Fruit fly (Drosophila melanogaster) whole organism, embryonic: ENCODE measurements around the gene CG7781.

ENCODE experiments used
- Abd-B ChIP-seq: fragments of 200-800 bp; sonication (Bioruptor generic); optimal IDR thresholded peaks from 2 replicates; lab custom pipeline; 2018; ENCODE audit warnings: missing biosample characterization, mild to moderate bottlenecking, missing genetic modification characterization, moderate library complexity
- CG10274 ChIP-seq: fragments of 200-800 bp; sonication (Bioruptor generic); optimal IDR thresholded peaks from 3 replicates; lab custom pipeline; 2017; ENCODE audit warnings: missing biosample characterization, mild to moderate bottlenecking, missing genetic modification characterization
- CG10654 ChIP-seq: fragments of 200-800 bp; sonication (Bioruptor generic); optimal IDR thresholded peaks from 2 replicates; lab custom pipeline; 2016; ENCODE audit warnings: missing biosample characterization, missing genetic modification characterization
- CG12391 ChIP-seq: fragments of 200-800 bp; sonication (Bioruptor generic); optimal IDR thresholded peaks from 3 replicates; lab custom pipeline; 2018; ENCODE audit warnings: missing biosample characterization, mild to moderate bottlenecking, missing genetic modification characterization, moderate library complexity
- CG13296 ChIP-seq: fragments of 200-800 bp; sonication (Bioruptor generic); optimal IDR thresholded peaks from 3 replicates; lab custom pipeline; 2018; ENCODE audit warnings: missing biosample characterization, mild to moderate bottlenecking, missing genetic modification characterization
- CG13894 ChIP-seq: fragments of 200-800 bp; sonication (Bioruptor generic); optimal IDR thresholded peaks from 3 replicates; lab custom pipeline; 2018; ENCODE audit warnings: missing biosample characterization, mild to moderate bottlenecking, missing genetic modification characterization, moderate library complexity
- CG15011 ChIP-seq: fragments of 200-800 bp; sonication (Bioruptor generic); optimal IDR thresholded peaks from 3 replicates; lab custom pipeline; 2018; ENCODE audit warnings: missing biosample characterization, mild to moderate bottlenecking, missing genetic modification characterization
- CG1792 ChIP-seq: fragments of 200-800 bp; sonication (Bioruptor generic); optimal IDR thresholded peaks from 2 replicates; lab custom pipeline; 2016; ENCODE audit warnings: missing biosample characterization, missing genetic modification characterization
- CG3407 ChIP-seq: fragments of 200-800 bp; sonication (Bioruptor generic); optimal IDR thresholded peaks from 2 replicates; lab custom pipeline; 2018; ENCODE audit warnings: missing biosample characterization, mild to moderate bottlenecking, missing genetic modification characterization
- CG7963 ChIP-seq: fragments of 200-800 bp; sonication (Bioruptor generic); IDR thresholded peaks from 3 replicates; pipeline ENCODE4 v1.3.6; 2022; ENCODE audit warnings: missing biosample characterization, missing genetic modification characterization; ENCODE audit not compliant: partially characterized antibody
- CG9727 ChIP-seq: fragments of 200-800 bp; sonication (Bioruptor generic); optimal IDR thresholded peaks from 3 replicates; lab custom pipeline; 2017; ENCODE audit warnings: missing biosample characterization, mild to moderate bottlenecking, missing genetic modification characterization
- CHES-1-like ChIP-seq: fragments of 200-800 bp; sonication (Bioruptor generic); optimal IDR thresholded peaks from 2 replicates; lab custom pipeline; 2016; ENCODE audit warnings: missing biosample characterization, missing genetic modification characterization
- Doc3 ChIP-seq: fragments of 200-800 bp; sonication (Bioruptor generic); IDR thresholded peaks from 3 replicates; pipeline ENCODE4 v1.3.6; 2022; ENCODE audit warnings: missing biosample characterization, missing genetic modification characterization; ENCODE audit not compliant: partially characterized antibody
- Dp ChIP-seq: fragments of 200-800 bp; sonication (Bioruptor generic); optimal IDR thresholded peaks from 2 replicates; lab custom pipeline; 2018; ENCODE audit warnings: missing biosample characterization, mild to moderate bottlenecking, missing genetic modification characterization, moderate library complexity
- Hr51 ChIP-seq, 2 experiments: fragments of 200-800 bp; sonication (Bioruptor generic); optimal IDR thresholded peaks; 2 replicates in 1 of 2; 3 replicates in 1 of 2; lab custom pipeline; 2016 to 2018; ENCODE audit warnings: missing biosample characterization in 2 of 2, missing genetic modification characterization in 2 of 2, mild to moderate bottlenecking in 1 of 2, moderate library complexity in 1 of 2
- Hr78 ChIP-seq, 2 experiments: fragments of 200-800 bp in 1 of 2; fragments of >200 bp in 1 of 2; sonication (Bioruptor generic) in 1 of 2; optimal IDR thresholded peaks; 2 replicates each; lab custom pipeline; 2017 to 2019; ENCODE audit warnings: missing biosample characterization in 2 of 2, missing genetic modification characterization in 2 of 2, mild to moderate bottlenecking in 1 of 2, moderate library complexity in 1 of 2
- Kr ChIP-seq: fragments of 200-800 bp; sonication (Bioruptor generic); optimal IDR thresholded peaks from 2 replicates; lab custom pipeline; 2017; ENCODE audit warnings: missing biosample characterization, mild to moderate bottlenecking, missing genetic modification characterization
- Mad ChIP-seq: fragments of 200-800 bp; sonication (Bioruptor generic); optimal IDR thresholded peaks from 2 replicates; lab custom pipeline; 2016; ENCODE audit warnings: missing biosample characterization, missing genetic modification characterization
- NC2α ChIP-seq: fragments of 200-800 bp; sonication (Bioruptor generic); optimal IDR thresholded peaks from 2 replicates; lab custom pipeline; 2016; ENCODE audit warnings: missing biosample characterization, missing genetic modification characterization
- Neu2 ChIP-seq: fragments of 200-800 bp; sonication (Bioruptor generic); optimal IDR thresholded peaks from 3 replicates; lab custom pipeline; 2016; ENCODE audit warnings: missing biosample characterization, missing genetic modification characterization, borderline replicate concordance
- Oaz ChIP-seq: fragments of 200-800 bp; sonication (Bioruptor generic); IDR thresholded peaks from 2 replicates; pipeline ENCODE4 v1.3.6; 2022; ENCODE audit warnings: missing biosample characterization, missing genetic modification characterization
- Oli ChIP-seq: fragments of 200-800 bp; sonication (Bioruptor generic); optimal IDR thresholded peaks from 2 replicates; lab custom pipeline; 2018; ENCODE audit warnings: missing biosample characterization, mild to moderate bottlenecking, missing genetic modification characterization, moderate library complexity
- PHDP ChIP-seq: fragments of 200-800 bp; sonication (Bioruptor generic); optimal IDR thresholded peaks from 3 replicates; lab custom pipeline; 2018; ENCODE audit warnings: missing biosample characterization, mild to moderate bottlenecking, missing genetic modification characterization, moderate library complexity
- Six4 ChIP-seq: fragments of 200-800 bp; sonication (Bioruptor generic); optimal IDR thresholded peaks from 2 replicates; lab custom pipeline; 2016; ENCODE audit warnings: missing biosample characterization, missing genetic modification characterization
- az2 ChIP-seq: fragments of 200-800 bp; sonication (Bioruptor generic); optimal IDR thresholded peaks from 3 replicates; lab custom pipeline; 2016; ENCODE audit warnings: missing biosample characterization, missing genetic modification characterization
- bcd ChIP-seq: fragments of 200-800 bp; sonication (Bioruptor generic); optimal IDR thresholded peaks from 2 replicates; lab custom pipeline; 2017; ENCODE audit warnings: missing biosample characterization, mild to moderate bottlenecking, missing genetic modification characterization
- cg ChIP-seq: fragments of 200-800 bp; sonication (Bioruptor generic); optimal IDR thresholded peaks from 3 replicates; lab custom pipeline; 2019; ENCODE audit warnings: missing biosample characterization, mild to moderate bottlenecking, missing genetic modification characterization, moderate library complexity
- da ChIP-seq: fragments of 200-800 bp; sonication (Bioruptor generic); optimal IDR thresholded peaks from 2 replicates; lab custom pipeline; 2016; ENCODE audit warnings: missing biosample characterization, missing genetic modification characterization
- dm ChIP-seq: fragments of 200-800 bp; sonication (Bioruptor generic); optimal IDR thresholded peaks from 3 replicates; lab custom pipeline; 2016; ENCODE audit warnings: missing biosample characterization, missing genetic modification characterization
- fd3F ChIP-seq: fragments of 200-800 bp; sonication (Bioruptor generic); optimal IDR thresholded peaks from 2 replicates; lab custom pipeline; 2018; ENCODE audit warnings: missing biosample characterization, mild to moderate bottlenecking, missing genetic modification characterization, moderate library complexity
- gcm2 ChIP-seq: fragments of 200-800 bp; sonication (Bioruptor generic); optimal IDR thresholded peaks from 2 replicates; lab custom pipeline; 2016; ENCODE audit warnings: missing biosample characterization, missing genetic modification characterization
- grau ChIP-seq: fragments of 200-800 bp; optimal IDR thresholded peaks from 3 replicates; lab custom pipeline; 2019; ENCODE audit warnings: missing biosample characterization, mild to moderate bottlenecking, missing genetic modification characterization, moderate library complexity
- hth ChIP-seq: fragments of >200 bp; optimal IDR thresholded peaks from 2 replicates; lab custom pipeline; 2017; ENCODE audit warnings: inconsistent platforms
- kah ChIP-seq: fragments of 200-800 bp; sonication (Bioruptor generic); optimal IDR thresholded peaks from 2 replicates; lab custom pipeline; 2018; ENCODE audit warnings: missing biosample characterization, mild to moderate bottlenecking, missing genetic modification characterization
- kay ChIP-seq: fragments of 200-800 bp; sonication (Bioruptor generic); optimal IDR thresholded peaks from 2 replicates; lab custom pipeline; 2016; ENCODE audit warnings: missing biosample characterization, missing genetic modification characterization
- klu ChIP-seq: fragments of 200-800 bp; sonication (Bioruptor generic); IDR thresholded peaks from 2 replicates; pipeline ENCODE4 v1.3.6; 2022; ENCODE audit warnings: missing biosample characterization, missing genetic modification characterization
- mld ChIP-seq: fragments of 200-800 bp; sonication (Bioruptor generic); IDR thresholded peaks from 3 replicates; pipeline ENCODE4 v1.3.6; 2022; ENCODE audit warnings: missing biosample characterization, missing genetic modification characterization; ENCODE audit not compliant: partially characterized antibody
- peb ChIP-seq: fragments of 200-800 bp; sonication (Bioruptor generic); IDR thresholded peaks from 2 replicates; pipeline ENCODE4 v1.3.6; 2022; ENCODE audit warnings: missing biosample characterization, missing genetic modification characterization
- pita ChIP-seq: fragments of 200-800 bp; sonication (Bioruptor generic); optimal IDR thresholded peaks from 2 replicates; lab custom pipeline; 2017; ENCODE audit warnings: missing biosample characterization, mild to moderate bottlenecking, missing genetic modification characterization
- row ChIP-seq: fragments of 200-800 bp; sonication (Bioruptor generic); IDR thresholded peaks from 3 replicates; pipeline ENCODE4 v1.3.6; 2022; ENCODE audit warnings: missing biosample characterization, missing genetic modification characterization
- sd ChIP-seq: fragments of 200-800 bp; sonication (Bioruptor generic); optimal IDR thresholded peaks from 3 replicates; lab custom pipeline; 2018; ENCODE audit warnings: missing biosample characterization, mild to moderate bottlenecking, missing genetic modification characterization, moderate library complexity
- slou ChIP-seq: fragments of 200-800 bp; sonication (Bioruptor generic); optimal IDR thresholded peaks from 3 replicates; lab custom pipeline; 2016; ENCODE audit warnings: missing biosample characterization, missing genetic modification characterization
- tgo ChIP-seq: fragments of 200-800 bp; sonication (Bioruptor generic); IDR thresholded peaks from 3 replicates; pipeline ENCODE4 v1.3.6; 2022; ENCODE audit warnings: missing biosample characterization, missing genetic modification characterization
- tin ChIP-seq: fragments of 200-800 bp; sonication (Bioruptor generic); optimal IDR thresholded peaks from 3 replicates; lab custom pipeline; 2016; ENCODE audit warnings: missing biosample characterization, missing genetic modification characterization
- toy ChIP-seq: fragments of 200-800 bp; sonication (Bioruptor generic); IDR thresholded peaks from 2 replicates; pipeline ENCODE4 v1.3.6; 2022; ENCODE audit warnings: missing biosample characterization, missing genetic modification characterization
- trem ChIP-seq: fragments of 200-800 bp; optimal IDR thresholded peaks from 3 replicates; lab custom pipeline; 2019; ENCODE audit warnings: missing biosample characterization, mild to moderate bottlenecking, missing genetic modification characterization, moderate library complexity
- twi ChIP-seq: fragments of 200-800 bp; optimal IDR thresholded peaks from 2 replicates; lab custom pipeline; 2019; ENCODE audit warnings: missing biosample characterization, mild to moderate bottlenecking, missing genetic modification characterization, moderate library complexity
- unc-4 ChIP-seq: fragments of 200-800 bp; sonication (Bioruptor generic); IDR thresholded peaks from 2 replicates; pipeline ENCODE4 v1.3.6; 2022; ENCODE audit warnings: missing biosample characterization, missing genetic modification characterization; ENCODE audit not compliant: partially characterized antibody

Gene CG7781

dm6 chr2L:8370364-8371326, 45.4 kb upstream of the CG7781 start, which contains the start of gene CG17292 (continued):
- peak; percentile 46; the same call in 2 of the 3 replicates for TF ChIP-seq tgo (GFP tag; lab: Robert Waterston, UW)
- peak; percentile 6 for TF ChIP-seq fd3F (GFP tag; lab: Kevin White, UChicago)
- peak; percentile 49 for TF ChIP-seq Dp (GFP tag; lab: Kevin White, UChicago)
- TF ChIP-seq az2 (GFP tag; lab: Kevin White, UChicago) = no peak
- TF ChIP-seq grau (tag; lab: Kevin White, UChicago) = peak; percentile 39
- peak in 1 of 2 experiments; percentile 73 for TF ChIP-seq Hr78 (GFP tag; optimal IDR thresholded peaks at IDR 0.05; lab: Kevin White, UChicago)
- TF ChIP-seq Oli (tag; lab: Kevin White, UChicago) = no peak
- peak; percentile 89 for TF ChIP-seq unc-4
- peak; percentile 51 for TF ChIP-seq cg (GFP tag; lab: Kevin White, UChicago)
- peak; percentile 45 for TF ChIP-seq CG1792 (GFP tag; lab: Kevin White, UChicago)
- peak; percentile 51 for TF ChIP-seq CG3407
- peak; percentile 27 for TF ChIP-seq CHES-1-like (GFP tag; lab: Kevin White, UChicago)
- peak; percentile 42 for TF ChIP-seq Mad (GFP tag; lab: Kevin White, UChicago)
- TF ChIP-seq CG10654 (GFP tag; lab: Kevin White, UChicago) = no peak
- TF ChIP-seq mld = peak; percentile 79; the same call in 2 of the 3 replicates
- no peak for TF ChIP-seq Six4 (GFP tag; lab: Kevin White, UChicago)
- no peak for TF ChIP-seq slou (GFP tag; lab: Kevin White, UChicago)
- peak; percentile 90 for TF ChIP-seq CG7963
- peak; percentile 42 for TF ChIP-seq CG12391 (tag; lab: Kevin White, UChicago)
- peak; percentile 19 for TF ChIP-seq NC2α (GFP tag; lab: Kevin White, UChicago)
- peak; percentile 86 for TF ChIP-seq kah
- TF ChIP-seq peb (GFP tag; lab: Robert Waterston, UW) = no peak
- no peak for TF ChIP-seq da
- TF ChIP-seq klu = no peak
- peak; percentile 60 for TF ChIP-seq row (GFP tag; lab: Robert Waterston, UW)
- TF ChIP-seq Hr51 (GFP tag; optimal IDR thresholded peaks at IDR 0.05; lab: Kevin White, UChicago) = peak in 1 of 2 experiments; percentile 23
- no peak for TF ChIP-seq dm
- TF ChIP-seq hth (lab: Kevin White, UChicago) = no peak
- no peak for TF ChIP-seq trem (tag; lab: Kevin White, UChicago)
- TF ChIP-seq CG10274 (GFP tag; lab: Kevin White, UChicago) = peak; percentile 13
- TF ChIP-seq CG9727 (GFP tag; lab: Kevin White, UChicago) = peak; percentile 45
- TF ChIP-seq pita (GFP tag; lab: Kevin White, UChicago) = no peak
- no peak for TF ChIP-seq Abd-B (GFP tag; lab: Kevin White, UChicago)
- no peak for TF ChIP-seq Kr
- no peak for TF ChIP-seq kay (GFP tag; lab: Kevin White, UChicago)
- peak; percentile 87 for TF ChIP-seq Doc3 (GFP tag; lab: Robert Waterston, UW)
- no peak for TF ChIP-seq tin (GFP tag; lab: Kevin White, UChicago)
- peak; percentile 54 for TF ChIP-seq PHDP (tag; lab: Kevin White, UChicago)
- no peak for TF ChIP-seq gcm2 (GFP tag; lab: Kevin White, UChicago)
- TF ChIP-seq Neu2 = no peak
- TF ChIP-seq twi = no peak
- peak; percentile 12 for TF ChIP-seq CG15011 (GFP tag; lab: Kevin White, UChicago)
- no peak for TF ChIP-seq toy (GFP tag; lab: Robert Waterston, UW)
- TF ChIP-seq sd (tag; lab: Kevin White, UChicago) = peak; percentile 97
- peak; percentile 54 for TF ChIP-seq CG13296
- peak; percentile 24; the same call in 1 of the 2 replicates for TF ChIP-seq Oaz (GFP tag; lab: Robert Waterston, UW)
- peak; percentile 61 for TF ChIP-seq bcd (GFP tag; lab: Kevin White, UChicago)
- peak; percentile 62 for TF ChIP-seq CG13894 (tag; lab: Kevin White, UChicago)
